Worm (Caenorhabditis elegans): Measurements from ENCODE around the gene ckb-3.

ce11 chrIII:4332543-4333042, 38.1 kb upstream of the ckb-3 start, which contains the start of gene cdk-12:
- no peak for TF ChIP-seq lim-6 (tag; optimal IDR thresholded peaks at IDR 0.05)
- TF ChIP-seq unc-55 (GFP tag; optimal IDR thresholded peaks at IDR 0.05): no peak
- TF ChIP-seq ama-1 (optimal IDR thresholded peaks at IDR 0.05): no peak
- no peak for TF ChIP-seq mec-3 (tag; optimal IDR thresholded peaks at IDR 0.05; ENCODE audit: borderline replicate concordance)
- TF ChIP-seq hlh-13 (GFP tag; optimal IDR thresholded peaks at IDR 0.05): no peak
- TF ChIP-seq fkh-6 (tag; optimal IDR thresholded peaks at IDR 0.05): no peak
- no peak for TF ChIP-seq ref-2 (tag; optimal IDR thresholded peaks at IDR 0.05)
- no peak for TF ChIP-seq T23F11.4 (GFP tag; optimal IDR thresholded peaks at IDR 0.05)
- no peak for TF ChIP-seq C08G9.2 (tag; optimal IDR thresholded peaks at IDR 0.05)
- no peak for TF ChIP-seq ztf-16 (tag; optimal IDR thresholded peaks at IDR 0.05)
- no peak for TF ChIP-seq ceh-9 (tag; optimal IDR thresholded peaks at IDR 0.05)
- no peak for TF ChIP-seq ceh-14 (tag; optimal IDR thresholded peaks at IDR 0.05)

All from whole organism, late embryonic.